Fruit fly (Drosophila melanogaster) whole organism, embryonic: ENCODE measurements around the gene CG31075.
A peak's percentile ranks its signal among the peaks of the same experiment; 100 is the strongest.

Source experiments
- ATbp ChIP-seq: fragments of 200-800 bp; sonication (Bioruptor generic); optimal IDR thresholded peaks from 2 replicates; lab custom pipeline; 2017; ENCODE audit warnings: missing biosample characterization, mild to moderate bottlenecking, missing genetic modification characterization, missing genetic modification reagents
- Adf1 ChIP-seq: fragments of 200-800 bp; sonication (Bioruptor generic); IDR thresholded peaks from 2 replicates; pipeline ENCODE4 v1.3.6; 2022; ENCODE audit warnings: missing biosample characterization, missing genetic modification characterization
- Aef1 ChIP-seq: fragments of 200-800 bp; sonication (Bioruptor generic); IDR thresholded peaks from 3 replicates; pipeline ENCODE4 v1.3.6; 2022; ENCODE audit warnings: missing biosample characterization, missing genetic modification characterization
- Asciz ChIP-seq: fragments of 200-800 bp; sonication (Bioruptor generic); optimal IDR thresholded peaks from 2 replicates; lab custom pipeline; 2017; ENCODE audit warnings: missing biosample characterization, mild to moderate bottlenecking, missing genetic modification characterization, missing genetic modification reagents
- B-H2 ChIP-seq: fragments of 200-800 bp; sonication (Bioruptor generic); optimal IDR thresholded peaks from 2 replicates; lab custom pipeline; 2018; ENCODE audit warnings: missing biosample characterization, mild to moderate bottlenecking, missing genetic modification characterization
- CG10366 ChIP-seq: fragments of 200-800 bp; sonication (Bioruptor generic); IDR thresholded peaks from 2 replicates; pipeline ENCODE4 v1.3.6; 2022; ENCODE audit warnings: missing biosample characterization, missing genetic modification characterization
- CG10565 ChIP-seq: fragments of 200-800 bp; sonication (Bioruptor generic); optimal IDR thresholded peaks from 3 replicates; lab custom pipeline; 2016; ENCODE audit warnings: missing biosample characterization, mild to moderate bottlenecking, missing genetic modification characterization
- CG11560 ChIP-seq: fragments of 200-800 bp; sonication (Bioruptor generic); IDR thresholded peaks from 3 replicates; pipeline ENCODE4 v1.3.6; 2022; ENCODE audit warnings: missing biosample characterization, missing genetic modification characterization
- CG13624 ChIP-seq: fragments of 200-800 bp; sonication (Bioruptor generic); optimal IDR thresholded peaks from 2 replicates; lab custom pipeline; 2016; ENCODE audit warnings: missing biosample characterization, missing genetic modification characterization
- CG13894 ChIP-seq: fragments of 200-800 bp; sonication (Bioruptor generic); optimal IDR thresholded peaks from 3 replicates; lab custom pipeline; 2018; ENCODE audit warnings: missing biosample characterization, mild to moderate bottlenecking, missing genetic modification characterization, moderate library complexity
- CG14860 ChIP-seq: fragments of 200-800 bp; sonication (Bioruptor generic); IDR thresholded peaks from 3 replicates; pipeline ENCODE4 v1.3.6; 2022; ENCODE audit warnings: missing biosample characterization, missing genetic modification characterization; ENCODE audit not compliant: partially characterized antibody
- CG15269 ChIP-seq: fragments of 200-800 bp; sonication (Bioruptor generic); optimal IDR thresholded peaks from 2 replicates; lab custom pipeline; 2018; ENCODE audit warnings: missing biosample characterization, mild to moderate bottlenecking, missing genetic modification characterization, moderate library complexity
- CG15696 ChIP-seq: fragments of 200-800 bp; sonication (Bioruptor generic); optimal IDR thresholded peaks from 2 replicates; lab custom pipeline; 2019; ENCODE audit warnings: missing biosample characterization, mild to moderate bottlenecking, missing genetic modification characterization, moderate library complexity
- CG16779 ChIP-seq: fragments of 200-800 bp; sonication (Bioruptor generic); IDR thresholded peaks from 2 replicates; pipeline ENCODE4 v1.3.6; 2022; ENCODE audit warnings: missing biosample characterization, missing genetic modification characterization
- CG16813 ChIP-seq: fragments of 200-800 bp; sonication (Bioruptor generic); IDR thresholded peaks from 3 replicates; pipeline ENCODE4 v1.3.6; 2022; ENCODE audit warnings: missing biosample characterization, missing genetic modification characterization; ENCODE audit not compliant: partially characterized antibody
- CG16863 ChIP-seq: fragments of 200-800 bp; sonication (Bioruptor generic); optimal IDR thresholded peaks from 3 replicates; lab custom pipeline; 2016; ENCODE audit warnings: missing biosample characterization, missing genetic modification characterization
- CG32532 ChIP-seq: fragments of 200-800 bp; sonication (Bioruptor generic); IDR thresholded peaks from 2 replicates; pipeline ENCODE4 v1.3.6; 2022; ENCODE audit warnings: missing biosample characterization, missing genetic modification characterization
- CG42726 ChIP-seq: fragments of 200-800 bp; sonication (Bioruptor generic); IDR thresholded peaks from 2 replicates; pipeline ENCODE4 v1.3.6; 2022; ENCODE audit warnings: missing biosample characterization, missing genetic modification characterization; ENCODE audit not compliant: partially characterized antibody
- CG6272 ChIP-seq: fragments of 200-800 bp; sonication (Bioruptor generic); IDR thresholded peaks from 2 replicates; pipeline ENCODE4 v1.3.6; 2022; ENCODE audit warnings: missing biosample characterization, missing genetic modification characterization
- CG6791 ChIP-seq: fragments of 200-800 bp; sonication (Bioruptor generic); IDR thresholded peaks from 3 replicates; pipeline ENCODE4 v1.3.6; 2022; ENCODE audit warnings: missing biosample characterization, missing genetic modification characterization; ENCODE audit not compliant: partially characterized antibody
- CG7556 ChIP-seq: fragments of 200-800 bp; sonication (Bioruptor generic); optimal IDR thresholded peaks from 2 replicates; lab custom pipeline; 2017; ENCODE audit warnings: missing biosample characterization, mild to moderate bottlenecking, missing genetic modification characterization
- CG7928 ChIP-seq: fragments of 200-800 bp; sonication (Bioruptor generic); optimal IDR thresholded peaks from 2 replicates; lab custom pipeline; 2017; ENCODE audit warnings: missing biosample characterization, mild to moderate bottlenecking, missing genetic modification characterization
- CG8388 ChIP-seq: fragments of 200-800 bp; sonication (Bioruptor generic); optimal IDR thresholded peaks from 2 replicates; lab custom pipeline; 2019; ENCODE audit warnings: missing biosample characterization, mild to moderate bottlenecking, missing genetic modification characterization, moderate library complexity
- CG9797 ChIP-seq: fragments of 200-800 bp; sonication (Bioruptor generic); optimal IDR thresholded peaks from 3 replicates; lab custom pipeline; 2018; ENCODE audit warnings: missing biosample characterization, mild to moderate bottlenecking, missing genetic modification characterization
- CTCF ChIP-seq: fragments of 200-800 bp; sonication (Bioruptor generic); optimal IDR thresholded peaks from 2 replicates; lab custom pipeline; 2017; ENCODE audit warnings: missing biosample characterization, mild to moderate bottlenecking, missing genetic modification characterization, moderate library complexity
- Deaf1 ChIP-seq: fragments of 200-800 bp; optimal IDR thresholded peaks from 3 replicates; lab custom pipeline; 2019; ENCODE audit warnings: missing biosample characterization, mild to moderate bottlenecking, missing genetic modification characterization, moderate library complexity
- Dip3 ChIP-seq: fragments of 200-800 bp; sonication (Bioruptor generic); optimal IDR thresholded peaks from 3 replicates; lab custom pipeline; 2016; ENCODE audit warnings: missing biosample characterization, missing genetic modification characterization
- Dll ChIP-seq: fragments of 200-800 bp; sonication (Bioruptor generic); IDR thresholded peaks from 4 replicates; pipeline ENCODE4 v1.3.6; 2022; ENCODE audit warnings: missing biosample characterization, missing genetic modification characterization; ENCODE audit not compliant: partially characterized antibody
- E2f2 ChIP-seq: fragments of 200-800 bp; sonication (Bioruptor generic); IDR thresholded peaks from 2 replicates; pipeline ENCODE4 v1.3.6; 2022; ENCODE audit warnings: missing biosample characterization, missing genetic modification characterization
- Gsc ChIP-seq: fragments of 200-800 bp; sonication (Bioruptor generic); IDR thresholded peaks from 2 replicates; pipeline ENCODE4 v1.3.6; 2022; ENCODE audit warnings: missing biosample characterization, missing genetic modification characterization
- Hr3 ChIP-seq: fragments of 200-800 bp; sonication (Bioruptor generic); optimal IDR thresholded peaks from 3 replicates; lab custom pipeline; 2016; ENCODE audit warnings: missing biosample characterization, missing genetic modification characterization
- Med ChIP-seq: fragments of 200-800 bp; sonication (Bioruptor generic); peaks from one replicate; lab custom pipeline; 2016; ENCODE audit warnings: missing biosample characterization, missing genetic modification characterization, mild to moderate bottlenecking, inconsistent platforms, moderate library complexity
- Myb ChIP-seq: fragments of 200-800 bp; sonication (Bioruptor generic); optimal IDR thresholded peaks from 2 replicates; lab custom pipeline; 2016; ENCODE audit warnings: missing biosample characterization, missing genetic modification characterization
- Optix ChIP-seq: fragments of 200-800 bp; sonication (Bioruptor generic); IDR thresholded peaks from 3 replicates; pipeline ENCODE4 v1.3.6; 2022; ENCODE audit warnings: missing biosample characterization, missing genetic modification characterization
- PHDP ChIP-seq: fragments of 200-800 bp; sonication (Bioruptor generic); optimal IDR thresholded peaks from 3 replicates; lab custom pipeline; 2018; ENCODE audit warnings: missing biosample characterization, mild to moderate bottlenecking, missing genetic modification characterization, moderate library complexity
- Xrp1 ChIP-seq: fragments of 200-800 bp; sonication (Bioruptor generic); IDR thresholded peaks from 2 replicates; pipeline ENCODE4 v1.3.6; 2022; ENCODE audit warnings: missing biosample characterization, missing genetic modification characterization
- btn ChIP-seq: fragments of 200-800 bp; sonication (Bioruptor generic); optimal IDR thresholded peaks from 2 replicates; lab custom pipeline; 2016; ENCODE audit warnings: missing biosample characterization, missing genetic modification characterization
- caup ChIP-seq: fragments of 200-800 bp; sonication (Bioruptor generic); optimal IDR thresholded peaks from 3 replicates; lab custom pipeline; 2017; ENCODE audit warnings: missing biosample characterization, mild to moderate bottlenecking, missing genetic modification characterization, moderate library complexity; ENCODE audit not compliant: severe bottlenecking
- chinmo ChIP-seq: fragments of 200-800 bp; sonication (Bioruptor generic); IDR thresholded peaks from 4 replicates; pipeline ENCODE4 v1.3.6; 2022; ENCODE audit warnings: missing biosample characterization, missing genetic modification characterization; ENCODE audit not compliant: partially characterized antibody
- dmrt11E ChIP-seq: fragments of 200-800 bp; sonication (Bioruptor generic); optimal IDR thresholded peaks from 3 replicates; lab custom pipeline; 2018; ENCODE audit warnings: missing biosample characterization, mild to moderate bottlenecking, missing genetic modification characterization, moderate library complexity
- ems ChIP-seq: fragments of 200-800 bp; sonication (Bioruptor generic); optimal IDR thresholded peaks from 3 replicates; lab custom pipeline; 2016; ENCODE audit warnings: missing biosample characterization, missing genetic modification characterization
- fd96Cb ChIP-seq: fragments of 200-800 bp; sonication (Bioruptor generic); optimal IDR thresholded peaks from 2 replicates; lab custom pipeline; 2018; ENCODE audit warnings: missing biosample characterization, mild to moderate bottlenecking, missing genetic modification characterization, moderate library complexity
- her ChIP-seq: fragments of 200-800 bp; sonication (Bioruptor generic); optimal IDR thresholded peaks from 2 replicates; lab custom pipeline; 2016; ENCODE audit warnings: missing biosample characterization, missing genetic modification characterization
- lmd ChIP-seq: fragments of 200-800 bp; sonication (Bioruptor generic); IDR thresholded peaks from 2 replicates; pipeline ENCODE4 v1.3.6; 2022; ENCODE audit warnings: missing biosample characterization, missing genetic modification characterization
- mirr ChIP-seq: fragments of 200-800 bp; sonication (Bioruptor generic); optimal IDR thresholded peaks from 3 replicates; lab custom pipeline; 2018; ENCODE audit warnings: missing biosample characterization, mild to moderate bottlenecking, missing genetic modification characterization
- otp ChIP-seq: fragments of 200-800 bp; sonication (Bioruptor generic); IDR thresholded peaks from 3 replicates; pipeline ENCODE4, ENCODE4 v1.3.6; 2022; ENCODE audit warnings: missing biosample characterization, missing genetic modification characterization
- sc ChIP-seq, 3 experiments: fragments of >200 bp in 2 of 3; fragments of 200-800 bp in 1 of 3; sonication (Bioruptor generic) in 1 of 3; optimal IDR thresholded peaks; 2 replicates in 2 of 3; 3 replicates in 1 of 3; lab custom pipeline; 2017; ENCODE audit warnings: mild to moderate bottlenecking in 1 of 3, missing biosample characterization in 1 of 3, missing genetic modification characterization in 1 of 3, missing genetic modification reagents in 1 of 3
- sens ChIP-seq: fragments of 200-800 bp; sonication (Bioruptor generic); peaks from one replicate; lab custom pipeline; 2016; ENCODE audit warnings: missing biosample characterization, missing genetic modification characterization
- sim ChIP-seq: fragments of 200-800 bp; sonication (Bioruptor generic); IDR thresholded peaks from 2 replicates; pipeline ENCODE4 v1.3.6; 2022; ENCODE audit warnings: missing biosample characterization, missing genetic modification characterization
- slbo ChIP-seq: fragments of 200-800 bp; sonication (Bioruptor generic); IDR thresholded peaks from 2 replicates; pipeline ENCODE4 v1.3.6; 2022; ENCODE audit warnings: missing biosample characterization, missing genetic modification characterization
- ssp ChIP-seq: fragments of 200-800 bp; sonication (Bioruptor generic); IDR thresholded peaks from 2 replicates; pipeline ENCODE4 v1.3.6; 2022; ENCODE audit warnings: missing biosample characterization, missing genetic modification characterization

The CG31075 gene

dm6 chr3R:26952857-26953477 is 35.4 kb downstream of the CG31075 start (continued):
- TF ChIP-seq ems (GFP tag; lab: Kevin White, UChicago) (no peak), B-H2 (GFP tag; lab: Kevin White, UChicago) (no peak), PHDP (tag; lab: Kevin White, UChicago) (no peak), CG13624 (GFP tag; lab: Kevin White, UChicago) (no peak), CG14860 (GFP tag; lab: Robert Waterston, UW) (no peak), CG6272 (GFP tag; lab: Robert Waterston, UW) (no peak), CG13894 (no peak), CG15696 (no peak), sens (GFP tag; lab: Kevin White, UChicago) (peak; percentile 41), CG16813 (no peak), Deaf1 (tag; lab: Kevin White, UChicago) (peak; percentile 3), her (no peak), CG11560 (no peak), CG16779 (no peak), lmd (GFP tag; lab: Robert Waterston, UW) (no peak), Optix (GFP tag; lab: Robert Waterston, UW) (no peak), CG9797 (GFP tag; lab: Kevin White, UChicago) (no peak), CG7928 (no peak), sim (no peak), CG10565 (GFP tag; lab: Kevin White, UChicago) (no peak), Dll (no peak), CG8388 (no peak), CTCF (no peak), CG42726 (GFP tag; lab: Robert Waterston, UW) (no peak; the same call in 1 of the 2 replicates), Med (GFP tag; lab: Kevin White, UChicago) (no peak), CG16863 (no peak), chinmo (GFP tag; lab: Robert Waterston, UW) (0 out of 4 replicates have a peak, but pooled peaks have one; percentile 65), mirr (GFP tag; lab: Kevin White, UChicago) (peak; percentile 33), Asciz (GFP tag; lab: Kevin White, UChicago) (no peak), btn (GFP tag; lab: Kevin White, UChicago) (no peak), Adf1 (no peak), dmrt11E (tag; lab: Kevin White, UChicago) (no peak), E2f2 (no peak), ssp (GFP tag; lab: Robert Waterston, UW) (no peak), sc (optimal IDR thresholded peaks at IDR 0.05; lab: Kevin White, UChicago) (no peak), sc (GFP tag; optimal IDR thresholded peaks at IDR 0.05; lab: Kevin White, UChicago) (no peak), Dip3 (GFP tag; lab: Kevin White, UChicago) (no peak), CG6791 (GFP tag; lab: Robert Waterston, UW) (no peak), CG32532 (GFP tag; lab: Robert Waterston, UW) (no peak), Myb (GFP tag; lab: Kevin White, UChicago) (no peak), CG10366 (GFP tag; lab: Robert Waterston, UW) (no peak), otp (GFP tag; lab: Robert Waterston, UW) (0 out of 3 replicates have a peak, but pooled peaks have one; percentile 14), Gsc (GFP tag; lab: Robert Waterston, UW) (no peak), CG7556 (GFP tag; lab: Kevin White, UChicago) (no peak), fd96Cb (no peak), CG15269 (tag; lab: Kevin White, UChicago) (no peak), ATbp (GFP tag; lab: Kevin White, UChicago) (no peak), caup (no peak), slbo (GFP tag; lab: Robert Waterston, UW) (no peak), Aef1 (no peak), Hr3 (GFP tag; lab: Kevin White, UChicago) (no peak), Xrp1 (no peak)
